Worm (Caenorhabditis elegans): ENCODE data around the gene col-101.

Gene col-101

ce11 chrIV:343279-343678 lies 16.5 kb upstream of the col-101 start:
- TF ChIP-seq ceh-22 (tag; optimal IDR thresholded peaks at IDR 0.05) (no peak), hlh-15 (tag; optimal IDR thresholded peaks at IDR 0.05) (no peak), hlh-30 (tag; optimal IDR thresholded peaks at IDR 0.05; ENCODE audit: insufficient read depth) (no peak), mec-3 (tag; optimal IDR thresholded peaks at IDR 0.05; ENCODE audit: borderline replicate concordance) (no peak), rnt-1 (tag; optimal IDR thresholded peaks at IDR 0.05) (no peak), ceh-45 (GFP tag; IDR thresholded peaks at IDR 0.05) (no peak), K02D7.2 (tag; optimal IDR thresholded peaks at IDR 0.05) (no peak)

ce11 chrIV:339508-339907 lies 12.7 kb upstream of the col-101 start, which contains the start of gene cdh-8:
Gene cdh-8, plus strand, starts transcription at chrIV:339808.
- TF ChIP-seq unc-42 (tag; optimal IDR thresholded peaks at IDR 0.05) (peak; percentile 18), sox-2 (GFP tag; IDR thresholded peaks at IDR 0.05) (no peak), T23F11.4 (GFP tag; optimal IDR thresholded peaks at IDR 0.05) (no peak)

- no peak for TF ChIP-seq unc-86 (tag; optimal IDR thresholded peaks at IDR 0.05)
- no peak for TF ChIP-seq Y22D7AL.16 (tag; optimal IDR thresholded peaks at IDR 0.05)
- no peak for TF ChIP-seq C38D4.7 (GFP tag; optimal IDR thresholded peaks at IDR 0.05)
- no peak for TF ChIP-seq ceh-48 (tag; optimal IDR thresholded peaks at IDR 0.05)
- no peak for TF ChIP-seq elt-4 (tag; optimal IDR thresholded peaks at IDR 0.05)
- TF ChIP-seq odd-2 (tag; optimal IDR thresholded peaks at IDR 0.05) = no peak
- TF ChIP-seq ama-1 (optimal IDR thresholded peaks at IDR 0.05) = no peak
- no peak for TF ChIP-seq ceh-14 (tag; optimal IDR thresholded peaks at IDR 0.05)
- TF ChIP-seq ceh-9 (tag; optimal IDR thresholded peaks at IDR 0.05) = no peak
Measured at ce11 chrIV:338192-338831, 11.5 kb upstream of the col-101 start.

- TF ChIP-seq T23F11.4 (GFP tag; optimal IDR thresholded peaks at IDR 0.05) (no peak), ceh-48 (tag; optimal IDR thresholded peaks at IDR 0.05) (no peak), ceh-45 (GFP tag; IDR thresholded peaks at IDR 0.05) (no peak), fkh-10 (GFP tag; optimal IDR thresholded peaks at IDR 0.05) (no peak), ceh-19 (GFP tag; optimal IDR thresholded peaks at IDR 0.05) (no peak)
Measured at ce11 chrIV:337128-337646, 10.4 kb upstream of the col-101 start, which contains the start of gene pxmp-4. Gene pxmp-4, minus strand, starts transcription at chrIV:337178.

- no peak for TF ChIP-seq ceh-6 (GFP tag; optimal IDR thresholded peaks at IDR 0.05)
- no peak for TF ChIP-seq rnt-1 (tag; optimal IDR thresholded peaks at IDR 0.05)
- no peak for TF ChIP-seq eyg-1 (tag; optimal IDR thresholded peaks at IDR 0.05)
- TF ChIP-seq ceh-9 (tag; optimal IDR thresholded peaks at IDR 0.05) = no peak
- no peak for TF ChIP-seq hlh-8 (tag; optimal IDR thresholded peaks at IDR 0.05)
- no peak for TF ChIP-seq hlh-30 (tag; optimal IDR thresholded peaks at IDR 0.05; ENCODE audit: insufficient read depth)
Measured at ce11 chrIV:330523-330922, 3.7 kb upstream of the col-101 start, which contains the start of gene F18F11.4. Gene F18F11.4, plus strand, starts transcription at chrIV:330823.

- no peak for TF ChIP-seq tbx-7 (tag; optimal IDR thresholded peaks at IDR 0.05)
- TF ChIP-seq hlh-6 (tag; optimal IDR thresholded peaks at IDR 0.05) = peak; percentile 42
Measured at ce11 chrIV:325640-326039, 1.2 kb downstream of the col-101 start.

ce11 chrIV:324759-325158 lies 2.1 kb downstream of the col-101 start, which contains the start of gene drl-1:
Gene drl-1, plus strand, starts transcription at chrIV:325059.
- TF ChIP-seq rnt-1 (tag; optimal IDR thresholded peaks at IDR 0.05) (no peak), pax-1 (tag; optimal IDR thresholded peaks at IDR 0.05) (no peak), unc-55 (GFP tag; optimal IDR thresholded peaks at IDR 0.05) (no peak), ceh-48 (tag; optimal IDR thresholded peaks at IDR 0.05) (no peak), K09A11.1 (tag; optimal IDR thresholded peaks at IDR 0.05; ENCODE audit: insufficient read depth) (no peak), ama-1 (optimal IDR thresholded peaks at IDR 0.05) (no peak), ceh-22 (tag; optimal IDR thresholded peaks at IDR 0.05) (no peak), elt-4 (tag; optimal IDR thresholded peaks at IDR 0.05) (no peak), ztf-16 (tag; optimal IDR thresholded peaks at IDR 0.05) (no peak)
